Fruit fly (Drosophila melanogaster): Measurements from ENCODE around the gene primo-1.
A peak's percentile ranks its signal among the peaks of the same experiment; 100 is the strongest.

primo-1 gene

dm6 chr3R:13686371-13687211 is 25.0 kb downstream of the primo-1 start, which contains the start of gene omd (continued):
- no peak for TF ChIP-seq CG7745 (tag; optimal IDR thresholded peaks at IDR 0.05)
- TF ChIP-seq CG9932 (GFP tag; IDR thresholded peaks at IDR 0.05) = peak; percentile 52
- no peak for TF ChIP-seq disco-r (GFP tag; optimal IDR thresholded peaks at IDR 0.05)
- TF ChIP-seq CG33557 (GFP tag; optimal IDR thresholded peaks at IDR 0.05) = peak; percentile 65
- TF ChIP-seq slp2 (GFP tag; optimal IDR thresholded peaks at IDR 0.05) = no peak
- peak; percentile 11 for TF ChIP-seq pzg (GFP tag; optimal IDR thresholded peaks at IDR 0.05)
- TF ChIP-seq eve (GFP tag; optimal IDR thresholded peaks at IDR 0.05) = no peak
- no peak for TF ChIP-seq sc (optimal IDR thresholded peaks at IDR 0.05)
- peak; percentile 43 for TF ChIP-seq sc (GFP tag; optimal IDR thresholded peaks at IDR 0.05)
- peak; percentile 45 for TF ChIP-seq CG31365 (tag; optimal IDR thresholded peaks at IDR 0.05)
- TF ChIP-seq Hr39 (optimal IDR thresholded peaks at IDR 0.05) = no peak
- peak; percentile 41 for TF ChIP-seq fd102C (GFP tag; optimal IDR thresholded peaks at IDR 0.05)
- no peak for TF ChIP-seq Oaz (GFP tag; IDR thresholded peaks at IDR 0.05)
- peak; percentile 69 for TF ChIP-seq CG4707 (GFP tag; optimal IDR thresholded peaks at IDR 0.05)
- TF ChIP-seq psq (GFP tag; optimal IDR thresholded peaks at IDR 0.05) = peak; percentile 61
- no peak for TF ChIP-seq usp (GFP tag; optimal IDR thresholded peaks at IDR 0.05)
- TF ChIP-seq ase (GFP tag; IDR thresholded peaks at IDR 0.05) = 0 out of 3 replicates have a peak, but pooled peaks have one; percentile 12
- TF ChIP-seq exex (tag; optimal IDR thresholded peaks at IDR 0.05) = peak; percentile 80
- no peak for TF ChIP-seq Ets65A (GFP tag)
- TF ChIP-seq CG7928 (GFP tag; optimal IDR thresholded peaks at IDR 0.05) = peak; percentile 12
- TF ChIP-seq CG10462 (GFP tag; optimal IDR thresholded peaks at IDR 0.05) = peak; percentile 31
- TF ChIP-seq Tbp (GFP tag; optimal IDR thresholded peaks at IDR 0.05) = no peak
- TF ChIP-seq jing (GFP tag; optimal IDR thresholded peaks at IDR 0.05) = no peak
- peak; percentile 71 for TF ChIP-seq trh (GFP tag; optimal IDR thresholded peaks at IDR 0.05)
- TF ChIP-seq CG5245 (GFP tag; optimal IDR thresholded peaks at IDR 0.05) = peak; percentile 33
- no peak for TF ChIP-seq Fer3 (tag; optimal IDR thresholded peaks at IDR 0.05)
- no peak for TF ChIP-seq Six4 (GFP tag; optimal IDR thresholded peaks at IDR 0.05)
- no peak for TF ChIP-seq D19A (tag; optimal IDR thresholded peaks at IDR 0.05)
- no peak for TF ChIP-seq CG10565 (GFP tag; optimal IDR thresholded peaks at IDR 0.05)
- peak; percentile 36 for TF ChIP-seq CG17829 (tag; optimal IDR thresholded peaks at IDR 0.05)
- TF ChIP-seq lmd (GFP tag; IDR thresholded peaks at IDR 0.05) = peak; percentile 26; the same call in 1 of the 2 replicates
- no peak for TF ChIP-seq kah (GFP tag; optimal IDR thresholded peaks at IDR 0.05)
- no peak for TF ChIP-seq CG15073 (GFP tag; optimal IDR thresholded peaks at IDR 0.05)
- no peak for TF ChIP-seq Rx (GFP tag; IDR thresholded peaks at IDR 0.05)
- TF ChIP-seq vfl (GFP tag; optimal IDR thresholded peaks at IDR 0.05) = peak; percentile 12
- no peak for TF ChIP-seq abd-A (tag; optimal IDR thresholded peaks at IDR 0.05)
- TF ChIP-seq CG8388 (GFP tag; optimal IDR thresholded peaks at IDR 0.05) = peak; percentile 16
- TF ChIP-seq CG10274 (GFP tag; optimal IDR thresholded peaks at IDR 0.05) = peak; percentile 55
- TF ChIP-seq E2f2 (GFP tag; IDR thresholded peaks at IDR 0.05) = 0 out of 2 replicates have a peak, but pooled peaks have one; percentile 18
- TF ChIP-seq CG6791 (GFP tag; IDR thresholded peaks at IDR 0.05; ENCODE audit: partially characterized antibody) = no peak
- peak; percentile 47 for TF ChIP-seq CG4424 (GFP tag; optimal IDR thresholded peaks at IDR 0.05)
- no peak for TF ChIP-seq insv (GFP tag; optimal IDR thresholded peaks at IDR 0.05)
- TF ChIP-seq CG17912 (GFP tag; optimal IDR thresholded peaks at IDR 0.05) = peak; percentile 56
- TF ChIP-seq D19B (GFP tag; optimal IDR thresholded peaks at IDR 0.05) = no peak
- TF ChIP-seq pho (GFP tag; optimal IDR thresholded peaks at IDR 0.05) = peak; percentile 33
- TF ChIP-seq kay (GFP tag; optimal IDR thresholded peaks at IDR 0.05) = peak; percentile 79
- no peak for TF ChIP-seq pan (optimal IDR thresholded peaks at IDR 0.05)
- peak in 1 of 2 experiments; percentile 43 for TF ChIP-seq pan (GFP tag; optimal IDR thresholded peaks at IDR 0.05 in 1 of 2, IDR thresholded peaks at IDR 0.05 in 1 of 2)
- TF ChIP-seq CG11723 (GFP tag; optimal IDR thresholded peaks at IDR 0.05) = no peak
- TF ChIP-seq CG1832 (GFP tag; optimal IDR thresholded peaks at IDR 0.05) = no peak
- TF ChIP-seq grau (tag; optimal IDR thresholded peaks at IDR 0.05) = no peak
